Worm (Caenorhabditis elegans): ENCODE measurements around the gene C52E4.7.

- TF ChIP-seq tab-1 (GFP tag; IDR thresholded peaks at IDR 0.05) (no peak), ztf-23 (GFP tag; IDR thresholded peaks at IDR 0.05) (no peak)
These were observed 44.5 kb upstream of the C52E4.7 start for ce11 chrV:11949509-11950117.
